Fruit fly (Drosophila melanogaster): ENCODE measurements around the gene CG33630.

DNA sequence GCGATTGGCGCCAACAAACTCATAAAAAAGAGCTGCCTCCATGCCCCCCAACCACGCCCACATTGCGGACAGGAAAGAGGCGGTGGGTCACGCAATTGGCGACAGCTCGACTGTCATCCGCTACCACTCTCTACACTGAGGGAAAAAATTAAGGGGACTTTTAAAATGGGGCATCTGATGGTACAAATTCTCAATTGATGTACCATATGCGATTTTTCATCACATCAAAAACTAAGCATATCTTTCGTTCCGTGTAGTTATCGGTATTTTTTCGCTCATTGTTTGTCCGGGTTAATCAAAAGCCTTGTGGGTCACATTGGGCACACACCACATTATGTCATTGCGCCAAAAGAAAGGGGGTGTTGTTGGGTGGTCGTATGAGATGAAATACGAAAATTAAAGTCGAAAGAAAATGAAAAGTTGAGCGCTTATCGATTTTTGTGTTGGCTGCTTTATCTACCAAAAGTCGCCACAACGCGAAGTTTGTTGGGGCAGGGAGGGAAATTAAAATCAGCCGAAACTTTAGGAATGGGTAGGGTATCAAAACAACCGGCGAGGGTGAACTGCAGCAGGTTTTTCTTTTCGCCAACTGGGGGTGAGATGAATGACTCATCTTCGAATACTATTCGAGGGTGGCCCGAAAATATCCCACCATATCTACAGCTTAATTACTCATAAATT, 38.3 kb upstream of the CG33630 start:
- TF ChIP-seq psq (optimal IDR thresholded peaks at IDR 0.05) (no peak), Sin3A (optimal IDR thresholded peaks at IDR 0.05) (no peak), ttk (optimal IDR thresholded peaks at IDR 0.05) (no peak), h (optimal IDR thresholded peaks at IDR 0.05) (no peak), Myc (optimal IDR thresholded peaks at IDR 0.05) (no peak)
